Worm (Caenorhabditis elegans) whole organism, L4/young adult: ENCODE data around the gene M88.4.

ENCODE experiments used
- W03F9.2 ChIP-seq: fragments of 150-350 bp; optimal IDR thresholded peaks from 2 replicates; lab custom pipeline; 2014; ENCODE audit warnings: missing biosample characterization, missing genetic modification characterization
- dao-5 ChIP-seq: sonication (generic microtip); optimal IDR thresholded peaks from 2 replicates; lab custom pipeline; 2016; ENCODE audit warnings: missing genotype, missing genetic modification characterization, moderate library complexity, missing compliant biosample characterization

DNA sequence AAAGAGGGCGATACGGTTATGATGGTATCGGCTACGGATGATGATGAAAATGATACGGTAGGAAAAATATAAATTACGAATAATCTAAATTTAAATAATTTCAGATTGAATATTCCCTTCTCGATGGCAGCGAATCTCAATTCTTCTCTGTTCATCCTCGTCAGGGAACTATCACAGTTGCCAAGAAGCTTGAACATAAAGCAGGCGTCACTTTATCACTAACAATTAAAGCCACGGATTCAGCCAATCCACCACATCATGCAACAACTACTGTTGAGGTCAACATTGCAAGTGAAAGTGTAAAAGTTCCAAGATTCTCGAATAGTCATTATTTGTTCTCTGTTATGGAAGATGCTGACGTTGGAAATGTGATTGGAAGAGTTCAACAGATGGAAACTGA is 17.9 kb upstream of the M88.4 start:
- TF ChIP-seq dao-5 (tag; lab: Kevin White, UChicago) = no peak
- no peak for TF ChIP-seq W03F9.2
